Fruit fly (Drosophila melanogaster): ENCODE measurements around the gene Rga.

The Rga gene

dm6 chr3R:5624115-5624878 is 11.4 kb upstream of the Rga start, which contains the start of the genes Dph4, Spec2 and RpL13A (continued):
- TF ChIP-seq CG17612 (GFP tag; IDR thresholded peaks at IDR 0.05), result no peak
- TF ChIP-seq Med (GFP tag), result peak; percentile 99
- peak; percentile 92 for TF ChIP-seq CG11398 (GFP tag; optimal IDR thresholded peaks at IDR 0.05)
- TF ChIP-seq BEAF-32 (GFP tag; optimal IDR thresholded peaks at IDR 0.05), result peak; percentile 99
- TF ChIP-seq CG14965 (GFP tag; optimal IDR thresholded peaks at IDR 0.05; ENCODE audit: borderline replicate concordance), result peak; percentile 83
- no peak for TF ChIP-seq CG31224 (GFP tag; IDR thresholded peaks at IDR 0.05)
- no peak for TF ChIP-seq Oaz (GFP tag; IDR thresholded peaks at IDR 0.05)
- TF ChIP-seq ems (GFP tag; optimal IDR thresholded peaks at IDR 0.05), result peak; percentile 88
- TF ChIP-seq Ravus (GFP tag; IDR thresholded peaks at IDR 0.05), result no peak
- TF ChIP-seq lola (GFP tag; optimal IDR thresholded peaks at IDR 0.05), result peak in 1 of 3 experiments; percentile 70
- TF ChIP-seq CG10209 (GFP tag; optimal IDR thresholded peaks at IDR 0.05), result peak; percentile 94
- peak; percentile 89 for TF ChIP-seq vfl (GFP tag; optimal IDR thresholded peaks at IDR 0.05)
- peak; percentile 87 for TF ChIP-seq Hsf (GFP tag; optimal IDR thresholded peaks at IDR 0.05)
- peak; percentile 87 for TF ChIP-seq CG10147 (GFP tag; optimal IDR thresholded peaks at IDR 0.05)
- TF ChIP-seq kni (GFP tag; optimal IDR thresholded peaks at IDR 0.05), result peak; percentile 93
- no peak for TF ChIP-seq CG43689 (GFP tag; IDR thresholded peaks at IDR 0.05)
- peak; percentile 81 for TF ChIP-seq ERR (GFP tag; optimal IDR thresholded peaks at IDR 0.05)
- no peak for TF ChIP-seq MBD-R2 (GFP tag; IDR thresholded peaks at IDR 0.05)
- no peak for TF ChIP-seq Dbx (GFP tag; IDR thresholded peaks at IDR 0.05)
- no peak for TF ChIP-seq hb (GFP tag; IDR thresholded peaks at IDR 0.05; ENCODE audit: partially characterized antibody)
- no peak for TF ChIP-seq CG2889 (GFP tag; IDR thresholded peaks at IDR 0.05)
- TF ChIP-seq ase (GFP tag; IDR thresholded peaks at IDR 0.05), result no peak
- TF ChIP-seq Xbp1 (GFP tag; optimal IDR thresholded peaks at IDR 0.05), result peak; percentile 89
- TF ChIP-seq zen2 (GFP tag; IDR thresholded peaks at IDR 0.05; ENCODE audit: partially characterized antibody), result no peak
- peak; percentile 88 for TF ChIP-seq gcm2 (GFP tag; optimal IDR thresholded peaks at IDR 0.05)
- TF ChIP-seq Mrtf (GFP tag; IDR thresholded peaks at IDR 0.05), result no peak
- TF ChIP-seq ken (GFP tag; IDR thresholded peaks at IDR 0.05), result no peak
- TF ChIP-seq CG14667 (GFP tag; IDR thresholded peaks at IDR 0.05), result no peak
- TF ChIP-seq otp (GFP tag; IDR thresholded peaks at IDR 0.05), result no peak
- TF ChIP-seq Lhr (GFP tag; optimal IDR thresholded peaks at IDR 0.05), result peak; percentile 97
- peak; percentile 64 for TF ChIP-seq CTCF (GFP tag; optimal IDR thresholded peaks at IDR 0.05)
- no peak for TF ChIP-seq stc (GFP tag; IDR thresholded peaks at IDR 0.05)
- TF ChIP-seq Rx (GFP tag; IDR thresholded peaks at IDR 0.05), result no peak
- peak; percentile 82 for TF ChIP-seq CG1647 (GFP tag; optimal IDR thresholded peaks at IDR 0.05)
- TF ChIP-seq Awh (GFP tag; IDR thresholded peaks at IDR 0.05), result no peak
- peak; percentile 95 for TF ChIP-seq CG17186 (GFP tag; optimal IDR thresholded peaks at IDR 0.05)
- peak; percentile 96 for TF ChIP-seq Fer1 (GFP tag; optimal IDR thresholded peaks at IDR 0.05)
- TF ChIP-seq Camta (GFP tag; optimal IDR thresholded peaks at IDR 0.05), result peak; percentile 94
- TF ChIP-seq Sox100B (GFP tag; optimal IDR thresholded peaks at IDR 0.05), result peak; percentile 90
- peak; percentile 90 for TF ChIP-seq CG4424 (GFP tag; optimal IDR thresholded peaks at IDR 0.05)
- peak; percentile 82 for TF ChIP-seq twi (tag; optimal IDR thresholded peaks at IDR 0.05)
- TF ChIP-seq Hey (tag; optimal IDR thresholded peaks at IDR 0.05), result peak; percentile 93
- TF ChIP-seq Usf (GFP tag; optimal IDR thresholded peaks at IDR 0.05), result peak; percentile 90
- no peak for TF ChIP-seq usp (GFP tag; optimal IDR thresholded peaks at IDR 0.05)
- peak; percentile 75 for TF ChIP-seq CG4820 (GFP tag; optimal IDR thresholded peaks at IDR 0.05)
- no peak for TF ChIP-seq CG14050 (GFP tag; IDR thresholded peaks at IDR 0.05)
- no peak for TF ChIP-seq prd (optimal IDR thresholded peaks at IDR 0.05)
- no peak for TF ChIP-seq prd (GFP tag; IDR thresholded peaks at IDR 0.05)
- no peak for TF ChIP-seq fru (optimal IDR thresholded peaks at IDR 0.05)
- peak; percentile 95 for TF ChIP-seq CG12071 (GFP tag; optimal IDR thresholded peaks at IDR 0.05)
- TF ChIP-seq Sry-β (GFP tag; optimal IDR thresholded peaks at IDR 0.05), result peak; percentile 70
- peak; percentile 86 for TF ChIP-seq Six4 (GFP tag; optimal IDR thresholded peaks at IDR 0.05)

Data from whole organism, embryonic.